Fruit fly (Drosophila melanogaster): Measurements from ENCODE around the gene kmr.

kmr gene

dm6 chr3R:13793105-13793978, 78.3 kb downstream of the kmr start (continued):
- TF ChIP-seq Dfd (GFP tag; optimal IDR thresholded peaks at IDR 0.05) (no peak), oc (tag; optimal IDR thresholded peaks at IDR 0.05) (peak; percentile 35), CG11696 (GFP tag; IDR thresholded peaks at IDR 0.05) (no peak), NfI (GFP tag; optimal IDR thresholded peaks at IDR 0.05) (peak; percentile 2), Lhr (GFP tag; optimal IDR thresholded peaks at IDR 0.05) (no peak), CG2129 (GFP tag; IDR thresholded peaks at IDR 0.05; ENCODE audit: partially characterized antibody) (no peak), lmd (GFP tag; IDR thresholded peaks at IDR 0.05) (peak; percentile 35; the same call in 1 of the 2 replicates), p53 (GFP tag; optimal IDR thresholded peaks at IDR 0.05) (no peak), CG9797 (GFP tag; optimal IDR thresholded peaks at IDR 0.05) (no peak), gce (GFP tag; IDR thresholded peaks at IDR 0.05) (no peak), Stat92E (GFP tag; optimal IDR thresholded peaks at IDR 0.05) (no peak), ATbp (GFP tag; optimal IDR thresholded peaks at IDR 0.05) (peak; percentile 38), CG2875 (GFP tag; optimal IDR thresholded peaks at IDR 0.05) (peak; percentile 13), ERR (GFP tag; optimal IDR thresholded peaks at IDR 0.05) (no peak), grau (tag; optimal IDR thresholded peaks at IDR 0.05) (peak; percentile 41), PHDP (tag; optimal IDR thresholded peaks at IDR 0.05) (peak; percentile 50), knrl (GFP tag; IDR thresholded peaks at IDR 0.05; ENCODE audit: partially characterized antibody) (no peak), lov (optimal IDR thresholded peaks at IDR 0.05) (no peak), lov (GFP tag; IDR thresholded peaks at IDR 0.05) (no peak), Gsc (GFP tag; IDR thresholded peaks at IDR 0.05) (no peak), Deaf1 (tag; optimal IDR thresholded peaks at IDR 0.05) (no peak), NC2β (GFP tag; optimal IDR thresholded peaks at IDR 0.05) (no peak), CG15011 (GFP tag; optimal IDR thresholded peaks at IDR 0.05) (no peak), CG17802 (tag; optimal IDR thresholded peaks at IDR 0.05) (no peak), CG13894 (tag; optimal IDR thresholded peaks at IDR 0.05) (no peak), Dip2 (GFP tag; IDR thresholded peaks at IDR 0.05) (no peak), CG18476 (GFP tag; optimal IDR thresholded peaks at IDR 0.05) (no peak), pnt (GFP tag; optimal IDR thresholded peaks at IDR 0.05) (peak; percentile 2), CG3065 (GFP tag; optimal IDR thresholded peaks at IDR 0.05) (no peak), twi (tag; optimal IDR thresholded peaks at IDR 0.05) (no peak), CG1024 (GFP tag; IDR thresholded peaks at IDR 0.05) (no peak), CG18011 (GFP tag; optimal IDR thresholded peaks at IDR 0.05) (no peak), pan (optimal IDR thresholded peaks at IDR 0.05) (no peak), pan (GFP tag; optimal IDR thresholded peaks at IDR 0.05 in 1 of 2, IDR thresholded peaks at IDR 0.05 in 1 of 2) (no peak), bsh (GFP tag; optimal IDR thresholded peaks at IDR 0.05) (peak in 1 of 2 experiments; percentile 86), CG1647 (GFP tag; optimal IDR thresholded peaks at IDR 0.05) (no peak), TFAM (GFP tag; optimal IDR thresholded peaks at IDR 0.05) (no peak), HLH3B (GFP tag; IDR thresholded peaks at IDR 0.05) (peak; percentile 59), sens (GFP tag) (peak; percentile 93), CG8281 (tag; optimal IDR thresholded peaks at IDR 0.05) (peak; percentile 94), gcm (GFP tag; optimal IDR thresholded peaks at IDR 0.05) (peak; percentile 39), CG10654 (GFP tag; optimal IDR thresholded peaks at IDR 0.05) (no peak), Ssrp (tag; optimal IDR thresholded peaks at IDR 0.05) (peak; percentile 60), esg (GFP tag; conservative IDR thresholded peaks at IDR 0.05) (peak; percentile 47), fru (optimal IDR thresholded peaks at IDR 0.05) (no peak), insv (GFP tag; optimal IDR thresholded peaks at IDR 0.05) (no peak), Ptx1 (GFP tag; IDR thresholded peaks at IDR 0.05) (peak; percentile 19; the same call in 1 of the 2 replicates), CG12391 (tag; optimal IDR thresholded peaks at IDR 0.05) (peak; percentile 55), CG9609 (GFP tag; optimal IDR thresholded peaks at IDR 0.05) (no peak)
